Worm (Caenorhabditis elegans) whole organism, L1 larva: ENCODE data around the gene srpa-72.

Experiments
- alr-1 ChIP-seq: fragments of 200-800 bp; sonication (Bioruptor generic); optimal IDR thresholded peaks from 2 replicates; lab custom pipeline; 2018; ENCODE audit warnings: borderline replicate concordance, mild to moderate bottlenecking, missing genetic modification characterization, missing compliant biosample characterization
- lin-39 ChIP-seq: fragments of 150-350 bp; optimal IDR thresholded peaks from 2 replicates; lab custom pipeline; 2014; ENCODE audit warnings: missing biosample characterization, missing genetic modification reagents, missing genetic modification characterization
- nhr-12 ChIP-seq: sonication (generic microtip); optimal IDR thresholded peaks from 2 replicates; lab custom pipeline; 2017; ENCODE audit warnings: missing biosample characterization, missing genetic modification characterization
- nhr-77 ChIP-seq: fragments of 150-350 bp; optimal IDR thresholded peaks from 2 replicates; lab custom pipeline; 2014; ENCODE audit warnings: missing biosample characterization, missing genetic modification characterization
- tlp-1 ChIP-seq: fragments of 150-350 bp; optimal IDR thresholded peaks from 2 replicates; lab custom pipeline; 2014; ENCODE audit warnings: missing biosample characterization, missing genetic modification characterization

DNA sequence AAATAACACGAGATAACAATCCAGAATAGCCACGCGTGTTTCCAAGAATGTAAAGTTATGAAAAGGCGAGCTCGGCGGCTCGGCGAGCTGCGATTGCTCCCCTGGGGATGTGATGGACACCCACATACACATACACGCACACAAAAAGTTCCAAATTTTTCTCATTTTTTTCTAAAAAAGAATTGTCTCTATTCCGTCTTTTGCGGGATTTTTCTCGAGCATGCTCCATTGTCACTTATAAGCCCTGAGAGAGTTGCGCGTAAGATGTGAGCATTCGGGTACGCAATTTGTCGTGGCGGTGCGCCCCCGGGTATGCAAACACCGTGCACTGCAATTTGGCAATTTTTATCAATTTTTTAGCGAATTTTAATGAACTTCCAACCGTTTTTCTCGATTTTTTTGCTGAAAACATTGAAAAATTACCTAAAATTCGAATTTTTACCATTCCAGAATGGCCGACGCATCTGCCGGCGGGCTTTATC lies at the start of gene srpa-72, which contains the start of gene F08D12.12:
- TF ChIP-seq nhr-12 (tag; lab: Kevin White, UChicago), result no peak
- TF ChIP-seq lin-39 (tag; lab: Kevin White, UChicago), result no peak
- no peak for TF ChIP-seq tlp-1
- no peak for TF ChIP-seq nhr-77
- no peak for TF ChIP-seq alr-1 (tag; lab: Kevin White, UChicago)
